Worm (Caenorhabditis elegans) whole organism, L4 larva: ENCODE results near the gene sru-8.

Experiments used
- Y48G9A.11 ChIP-seq: fragments of 200-800 bp; sonication (Bioruptor generic); IDR thresholded peaks from 2 replicates; pipeline ENCODE4 v1.3.6; 2022; ENCODE audit warnings: missing genetic modification reagents, missing genetic modification characterization, missing compliant biosample characterization
- Y75B8A.6 ChIP-seq: fragments of 200-800 bp; sonication (Bioruptor generic); IDR thresholded peaks from 2 replicates; pipeline ENCODE4 v1.3.6; 2022; ENCODE audit warnings: missing genetic modification reagents, missing genetic modification characterization, missing compliant biosample characterization
- ZK546.5 ChIP-seq, 2 experiments: sonication (generic microtip); optimal IDR thresholded peaks; 2 replicates each; lab custom pipeline; 2017; ENCODE audit warnings: missing biosample characterization in 2 of 2, missing genetic modification characterization in 2 of 2
- aha-1 ChIP-seq: fragments of 150-350 bp; peaks from one replicate; lab custom pipeline; 2014; ENCODE audit warnings: missing biosample characterization, missing genetic modification characterization
- arid-1 ChIP-seq: fragments of 200-800 bp; sonication (Bioruptor generic); conservative IDR thresholded peaks from 2 replicates; pipeline ENCODE4 v1.3.6; 2022; ENCODE audit warnings: missing genetic modification reagents, missing genetic modification characterization, missing compliant biosample characterization
- ceh-32 ChIP-seq: sonication (generic microtip); optimal IDR thresholded peaks from 2 replicates; lab custom pipeline; 2016; ENCODE audit warnings: mild to moderate bottlenecking, missing genetic modification characterization, missing compliant biosample characterization; ENCODE audit not compliant: poor library complexity
- ceh-44 ChIP-seq: fragments of 200-800 bp; sonication (Bioruptor generic); IDR thresholded peaks from 2 replicates; pipeline ENCODE4 v1.3.6; 2022; ENCODE audit warnings: missing genetic modification reagents, missing genetic modification characterization, missing compliant biosample characterization
- ces-1 ChIP-seq: fragments of 150-350 bp; sonication (generic microtip); optimal IDR thresholded peaks from 4 replicates; lab custom pipeline; 2014; ENCODE audit warnings: missing biosample characterization, missing genetic modification reagents, missing genetic modification characterization
- dpl-1 ChIP-seq: fragments of 150-350 bp; optimal IDR thresholded peaks from 2 replicates; lab custom pipeline; 2014; ENCODE audit warnings: missing biosample characterization, missing genetic modification reagents, missing genetic modification characterization
- duxl-1 ChIP-seq: sonication (generic microtip); optimal IDR thresholded peaks from 2 replicates; lab custom pipeline; 2016; ENCODE audit warnings: mild to moderate bottlenecking, missing genetic modification characterization, moderate library complexity, missing compliant biosample characterization; ENCODE audit not compliant: poor library complexity
- egl-27 ChIP-seq: sonication (generic microtip); optimal IDR thresholded peaks from 3 replicates; lab custom pipeline; 2017; ENCODE audit warnings: missing biosample characterization, missing genetic modification reagents, missing genetic modification characterization
- lin-13 ChIP-seq: fragments of 150-350 bp; optimal IDR thresholded peaks from 2 replicates; lab custom pipeline; 2014; ENCODE audit warnings: missing biosample characterization, missing genetic modification reagents, missing genetic modification characterization
- lin-38 ChIP-seq: fragments of 200-800 bp; sonication (Bioruptor generic); IDR thresholded peaks from 2 replicates; pipeline ENCODE4 v1.3.6; 2022; ENCODE audit warnings: missing genetic modification reagents, missing genetic modification characterization, missing compliant biosample characterization
- lin-39 ChIP-seq: fragments of 150-350 bp; optimal IDR thresholded peaks from 2 replicates; lab custom pipeline; 2014; ENCODE audit warnings: missing biosample characterization, missing genetic modification reagents, missing genetic modification characterization
- lir-3 ChIP-seq: sonication (generic microtip); optimal IDR thresholded peaks from 2 replicates; lab custom pipeline; 2016; ENCODE audit warnings: mild to moderate bottlenecking, missing genetic modification characterization, missing compliant biosample characterization
- mxl-3 ChIP-seq: fragments of 200-800 bp; sonication (Bioruptor generic); optimal IDR thresholded peaks from 2 replicates; lab custom pipeline; 2018; ENCODE audit warnings: mild to moderate bottlenecking, missing genetic modification characterization, missing compliant biosample characterization
- nhr-10 ChIP-seq: fragments of 150-350 bp; optimal IDR thresholded peaks from 2 replicates; lab custom pipeline; 2014; ENCODE audit warnings: missing biosample characterization, missing genetic modification characterization
- nhr-102 ChIP-seq: sonication (generic microtip); optimal IDR thresholded peaks from 2 replicates; lab custom pipeline; 2016; ENCODE audit warnings: mild to moderate bottlenecking, missing genetic modification characterization, moderate library complexity, missing compliant biosample characterization
- nhr-111 ChIP-seq: fragments of 200-800 bp; sonication (Bioruptor generic); optimal IDR thresholded peaks from 2 replicates; lab custom pipeline; 2018; ENCODE audit warnings: mild to moderate bottlenecking, missing genetic modification characterization, missing compliant biosample characterization
- nhr-28 ChIP-seq: fragments of 150-350 bp; optimal IDR thresholded peaks from 2 replicates; lab custom pipeline; 2014; ENCODE audit warnings: missing biosample characterization, missing genetic modification characterization
- nhr-41 ChIP-seq: fragments of 200-800 bp; sonication (Bioruptor generic); IDR thresholded peaks from 2 replicates; pipeline ENCODE4 v1.3.6; 2022; ENCODE audit warnings: missing genetic modification reagents, missing genetic modification characterization, missing compliant biosample characterization
- php-3 ChIP-seq: fragments of 200-800 bp; sonication (Bioruptor generic); IDR thresholded peaks from 2 replicates; pipeline ENCODE4 v1.3.6; 2022; ENCODE audit warnings: missing genetic modification reagents, missing genetic modification characterization, missing compliant biosample characterization
- saeg-2 ChIP-seq: fragments of 200-800 bp; sonication (Bioruptor generic); IDR thresholded peaks from 2 replicates; pipeline ENCODE4 v1.3.6; 2022; ENCODE audit warnings: missing genetic modification reagents, missing genetic modification characterization, missing compliant biosample characterization
- tag-97 ChIP-seq: fragments of 200-800 bp; sonication (Bioruptor generic); IDR thresholded peaks from 2 replicates; pipeline ENCODE4 v1.3.6; 2022; ENCODE audit warnings: missing genetic modification characterization, missing compliant biosample characterization
- unc-130 ChIP-seq: sonication (generic microtip); optimal IDR thresholded peaks from 2 replicates; lab custom pipeline; 2016; ENCODE audit warnings: missing genetic modification reagents, missing genetic modification characterization, missing compliant biosample characterization
- unc-39 ChIP-seq: sonication (generic microtip); optimal IDR thresholded peaks from 2 replicates; lab custom pipeline; 2017; ENCODE audit warnings: missing biosample characterization, missing genetic modification characterization
- unc-62 ChIP-seq, 3 experiments: fragments of 150-350 bp in 1 of 3; sonication (generic microtip); optimal IDR thresholded peaks in 2 of 3; peaks in 1 of 3; 1 replicate in 1 of 3; 2 replicates in 2 of 3; lab custom pipeline; 2014 to 2017; ENCODE audit warnings: missing biosample characterization in 3 of 3, missing genetic modification characterization in 3 of 3, missing genetic modification reagents in 3 of 3, missing genotype in 1 of 3
- vab-7 ChIP-seq: fragments of 200-800 bp; sonication (Bioruptor generic); IDR thresholded peaks from 2 replicates; pipeline ENCODE4 v1.3.6; 2022; ENCODE audit warnings: missing genetic modification reagents, missing genetic modification characterization, missing compliant biosample characterization
- zfp-2 ChIP-seq: sonication (generic microtip); optimal IDR thresholded peaks from 2 replicates; lab custom pipeline; 2016; ENCODE audit warnings: mild to moderate bottlenecking, missing genetic modification characterization, missing compliant biosample characterization
- zfp-3 ChIP-seq: fragments of 200-800 bp; sonication (Bioruptor generic); conservative IDR thresholded peaks from 2 replicates; pipeline ENCODE4 v1.3.6; 2022; ENCODE audit warnings: missing genetic modification reagents, missing genetic modification characterization, missing compliant biosample characterization
- ztf-7 ChIP-seq: fragments of 150-350 bp; optimal IDR thresholded peaks from 2 replicates; lab custom pipeline; 2014; ENCODE audit warnings: missing biosample characterization, missing genetic modification characterization

The sru-8 gene

DNA sequence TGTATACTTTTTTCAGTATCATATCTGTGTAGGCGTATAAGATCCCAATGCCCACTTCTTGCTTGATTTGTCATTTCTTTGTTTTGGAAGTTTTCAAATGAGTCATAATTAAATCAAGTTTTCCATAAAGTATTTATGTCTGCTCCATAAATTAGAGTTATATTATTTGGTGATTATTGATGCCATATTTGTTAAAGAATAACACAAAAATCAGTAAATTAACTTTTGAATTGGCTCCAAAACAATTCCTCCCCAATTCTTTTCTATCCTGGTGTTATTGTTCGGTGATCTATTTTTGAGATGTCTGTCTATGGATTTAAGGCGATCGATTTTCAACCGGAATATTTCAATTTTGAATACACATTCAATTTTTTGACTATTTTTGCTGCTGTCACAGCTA is 38.5 kb upstream of the sru-8 start, which contains the start of gene sru-37:
Gene sru-37 (plus strand): TSS at position 301 of the 400 bp plus-strand sequence.
- TF ChIP-seq ceh-32 (tag; lab: Kevin White, UChicago) (no peak), mxl-3 (GFP tag; lab: Kevin White, UChicago) (no peak), lin-38 (no peak), nhr-111 (GFP tag; lab: Kevin White, UChicago) (no peak), lin-13 (GFP tag; lab: Kevin White, UChicago) (no peak), nhr-102 (tag; lab: Kevin White, UChicago) (no peak), arid-1 (no peak), duxl-1 (tag; lab: Kevin White, UChicago) (no peak)

DNA sequence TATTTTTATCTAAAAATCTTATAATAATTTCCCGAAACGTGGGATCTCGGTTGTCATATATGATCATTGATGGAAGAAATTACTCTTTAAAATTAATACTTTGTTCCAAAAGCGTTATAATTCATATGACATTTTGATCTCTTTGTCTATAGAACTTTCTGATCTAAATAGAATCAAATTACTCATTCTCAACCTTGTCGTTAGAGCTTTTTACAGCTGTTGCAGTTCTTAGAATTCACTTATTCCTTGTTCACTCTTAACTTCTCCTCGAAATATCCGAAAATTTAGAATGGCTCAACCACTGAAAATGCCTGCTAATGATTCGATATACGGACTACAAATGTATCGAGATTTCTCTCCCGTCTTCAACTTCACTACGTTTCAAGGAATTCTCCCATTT is 32.5 kb upstream of the sru-8 start, which contains the start of gene sru-29:
Gene sru-29 (plus strand): TSS at position 301 of the 400 bp plus-strand sequence.
- TF ChIP-seq nhr-41 (GFP tag; lab: Robert Waterston, UW) (no peak), arid-1 (no peak), unc-130 (GFP tag; lab: Kevin White, UChicago) (no peak), Y75B8A.6 (no peak), php-3 (no peak), unc-62 (GFP tag; optimal IDR thresholded peaks at IDR 0.05 in 1 of 2; lab: Kevin White, UChicago) (no peak), unc-62 (tag; optimal IDR thresholded peaks at IDR 0.05; lab: Kevin White, UChicago) (no peak), unc-39 (tag; lab: Kevin White, UChicago) (no peak)
- TF ChIP-seq, all 104 proteins: peak for 0

DNA sequence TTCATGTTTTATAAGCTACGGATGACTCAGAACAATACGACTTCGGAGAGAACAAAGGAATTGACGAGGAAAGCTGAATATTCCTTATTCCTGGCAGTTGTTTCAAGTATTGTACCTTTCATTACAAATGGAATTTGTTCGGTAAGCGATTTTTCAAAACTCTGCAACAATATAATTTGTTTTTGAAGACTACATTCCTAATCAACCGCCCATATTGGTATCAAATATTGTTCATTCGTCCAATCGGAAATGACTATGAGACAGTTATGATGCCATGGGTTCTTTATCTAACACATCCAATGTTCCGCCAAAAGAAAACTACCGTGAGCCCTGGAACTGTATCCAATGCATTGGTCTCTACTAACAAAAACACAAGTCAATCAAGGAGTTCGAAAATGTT is 31.4 kb upstream of the sru-8 start:
- TF ChIP-seq ZK546.5 (tag; optimal IDR thresholded peaks at IDR 0.05; lab: Kevin White, UChicago): no peak
- TF ChIP-seq aha-1 (tag; lab: Kevin White, UChicago): peak; percentile 93

- TF ChIP-seq dpl-1 (GFP tag; lab: Kevin White, UChicago) (no peak), nhr-10 (tag; lab: Kevin White, UChicago) (no peak), vab-7 (no peak), Y48G9A.11 (GFP tag; lab: Robert Waterston, UW) (no peak)
Measured at ce11 chrV:9813527-9813926, 30.1 kb upstream of the sru-8 start, which contains the start of gene sru-30. Gene sru-30 (plus strand): TSS chrV:9813827.

ce11 chrV:9816390-9816789 is 27.3 kb upstream of the sru-8 start, which contains the start of gene sru-31:
Gene sru-31 (plus strand): TSS chrV:9816690.
- TF ChIP-seq tag-97: no peak
- no peak for TF ChIP-seq saeg-2 (GFP tag; lab: Robert Waterston, UW)
- TF ChIP-seq ceh-44 (GFP tag; lab: Robert Waterston, UW): no peak
- no peak for TF ChIP-seq zfp-3 (GFP tag; lab: Robert Waterston, UW)
- TF ChIP-seq ceh-32 (tag; lab: Kevin White, UChicago): no peak
- no peak for TF ChIP-seq ces-1 (GFP tag; lab: Kevin White, UChicago)
- no peak for TF ChIP-seq lir-3 (tag; lab: Kevin White, UChicago)
- no peak for TF ChIP-seq lin-39 (tag; lab: Kevin White, UChicago)
- TF ChIP-seq nhr-10 (tag; lab: Kevin White, UChicago): no peak
- no peak for TF ChIP-seq duxl-1 (tag; lab: Kevin White, UChicago)
- no peak for TF ChIP-seq egl-27 (tag; lab: Kevin White, UChicago)
- TF ChIP-seq, all 104 proteins: peak for 0

ce11 chrV:9821724-9822123 is 21.9 kb upstream of the sru-8 start, which contains the start of gene str-193:
Gene str-193 (minus strand): TSS chrV:9821824.
- no peak for TF ChIP-seq ztf-7 (tag; lab: Kevin White, UChicago)
- no peak for TF ChIP-seq zfp-2 (tag; lab: Kevin White, UChicago)
- peak in 1 of 2 experiments; percentile 6 for TF ChIP-seq unc-62 (GFP tag; optimal IDR thresholded peaks at IDR 0.05 in 1 of 2; lab: Kevin White, UChicago)
- no peak for TF ChIP-seq unc-62 (tag; optimal IDR thresholded peaks at IDR 0.05; lab: Kevin White, UChicago)
- no peak for TF ChIP-seq ces-1 (GFP tag; lab: Kevin White, UChicago)
- TF ChIP-seq nhr-28 (tag; lab: Kevin White, UChicago): no peak
